Fruit fly (Drosophila melanogaster) whole organism, embryonic: ENCODE results near the gene Cyp28d2.

Experiments used
- Aef1 ChIP-seq: fragments of 200-800 bp; sonication (Bioruptor generic); IDR thresholded peaks from 3 replicates; pipeline ENCODE4 v1.3.6; 2022; ENCODE audit warnings: missing biosample characterization, missing genetic modification characterization
- B-H2 ChIP-seq: fragments of 200-800 bp; sonication (Bioruptor generic); optimal IDR thresholded peaks from 2 replicates; lab custom pipeline; 2018; ENCODE audit warnings: missing biosample characterization, mild to moderate bottlenecking, missing genetic modification characterization
- CG10366 ChIP-seq: fragments of 200-800 bp; sonication (Bioruptor generic); IDR thresholded peaks from 2 replicates; pipeline ENCODE4 v1.3.6; 2022; ENCODE audit warnings: missing biosample characterization, missing genetic modification characterization
- CG11247 ChIP-seq: fragments of 200-800 bp; sonication (Bioruptor generic); IDR thresholded peaks from 2 replicates; pipeline ENCODE4 v1.3.6; 2022; ENCODE audit warnings: missing biosample characterization, missing genetic modification characterization
- CG15011 ChIP-seq: fragments of 200-800 bp; sonication (Bioruptor generic); optimal IDR thresholded peaks from 3 replicates; lab custom pipeline; 2018; ENCODE audit warnings: missing biosample characterization, mild to moderate bottlenecking, missing genetic modification characterization
- CG15696 ChIP-seq: fragments of 200-800 bp; sonication (Bioruptor generic); optimal IDR thresholded peaks from 2 replicates; lab custom pipeline; 2019; ENCODE audit warnings: missing biosample characterization, mild to moderate bottlenecking, missing genetic modification characterization, moderate library complexity
- CG17186 ChIP-seq: fragments of 200-800 bp; sonication (Bioruptor generic); optimal IDR thresholded peaks from 3 replicates; lab custom pipeline; 2017; ENCODE audit warnings: missing biosample characterization, missing genetic modification reagents, missing genetic modification characterization
- CG18476 ChIP-seq: fragments of 200-800 bp; sonication (Bioruptor generic); optimal IDR thresholded peaks from 2 replicates; lab custom pipeline; 2016; ENCODE audit warnings: missing biosample characterization, mild to moderate bottlenecking, missing genetic modification characterization
- CG2199 ChIP-seq: fragments of 200-800 bp; sonication (Bioruptor generic); IDR thresholded peaks from 3 replicates; pipeline ENCODE4 v1.3.6; 2022; ENCODE audit warnings: missing biosample characterization, missing genetic modification characterization
- CG30403 ChIP-seq: fragments of 200-800 bp; sonication (Bioruptor generic); optimal IDR thresholded peaks from 3 replicates; lab custom pipeline; 2016; ENCODE audit warnings: missing biosample characterization, missing genetic modification characterization
- CG3407 ChIP-seq: fragments of 200-800 bp; sonication (Bioruptor generic); optimal IDR thresholded peaks from 2 replicates; lab custom pipeline; 2018; ENCODE audit warnings: missing biosample characterization, mild to moderate bottlenecking, missing genetic modification characterization
- CG34376 ChIP-seq: fragments of 200-800 bp; sonication (Bioruptor generic); optimal IDR thresholded peaks from 2 replicates; lab custom pipeline; 2018; ENCODE audit warnings: missing biosample characterization, mild to moderate bottlenecking, missing genetic modification characterization
- CG3726 ChIP-seq: fragments of 200-800 bp; sonication (Bioruptor generic); IDR thresholded peaks from 3 replicates; pipeline ENCODE4, ENCODE4 v1.3.6; 2022; ENCODE audit warnings: missing biosample characterization, missing genetic modification characterization
- CG3995 ChIP-seq: fragments of 200-800 bp; sonication (Bioruptor generic); optimal IDR thresholded peaks from 3 replicates; lab custom pipeline; 2016; ENCODE audit warnings: missing biosample characterization, missing genetic modification characterization
- CG5245 ChIP-seq: fragments of 200-800 bp; sonication (Bioruptor generic); optimal IDR thresholded peaks from 3 replicates; lab custom pipeline; 2016; ENCODE audit warnings: missing biosample characterization, missing genetic modification characterization
- CG6175 ChIP-seq: fragments of 200-800 bp; sonication (Bioruptor generic); IDR thresholded peaks from 3 replicates; pipeline ENCODE4 v1.3.6; 2022; ENCODE audit warnings: missing biosample characterization, missing genetic modification characterization
- CG6689 ChIP-seq: fragments of 200-800 bp; sonication (Bioruptor generic); IDR thresholded peaks from 2 replicates; pipeline ENCODE4 v1.3.6; 2022; ENCODE audit warnings: missing biosample characterization, missing genetic modification characterization
- CG8089 ChIP-seq: fragments of 200-800 bp; sonication (Bioruptor generic); optimal IDR thresholded peaks from 3 replicates; lab custom pipeline; 2016; ENCODE audit warnings: missing biosample characterization, missing genetic modification characterization
- D19A ChIP-seq: fragments of 200-800 bp; optimal IDR thresholded peaks from 3 replicates; lab custom pipeline; 2019; ENCODE audit warnings: missing biosample characterization, mild to moderate bottlenecking, missing genetic modification characterization, moderate library complexity
- HLH4C ChIP-seq: fragments of 200-800 bp; sonication (Bioruptor generic); IDR thresholded peaks from 3 replicates; pipeline ENCODE4 v1.3.6; 2022; ENCODE audit warnings: missing biosample characterization, missing genetic modification characterization; ENCODE audit not compliant: partially characterized antibody
- Hey ChIP-seq: fragments of 200-800 bp; sonication (Bioruptor generic); optimal IDR thresholded peaks from 3 replicates; lab custom pipeline; 2018; ENCODE audit warnings: missing biosample characterization, mild to moderate bottlenecking, missing genetic modification characterization
- Jarid2 ChIP-seq: fragments of 200-800 bp; sonication (Bioruptor generic); optimal IDR thresholded peaks from 3 replicates; lab custom pipeline; 2017; ENCODE audit warnings: mild to moderate bottlenecking, missing biosample characterization, missing genetic modification reagents, missing genetic modification characterization
- NFAT ChIP-seq: fragments of 200-800 bp; sonication (Bioruptor generic); IDR thresholded peaks from 2 replicates; pipeline ENCODE4 v1.3.6; 2022; ENCODE audit warnings: missing biosample characterization, missing genetic modification characterization
- NK7.1 ChIP-seq: fragments of 200-800 bp; sonication (Bioruptor generic); optimal IDR thresholded peaks from 3 replicates; lab custom pipeline; 2016; ENCODE audit warnings: missing biosample characterization, missing genetic modification characterization
- Ptx1 ChIP-seq: fragments of 200-800 bp; sonication (Bioruptor generic); IDR thresholded peaks from 2 replicates; pipeline ENCODE4 v1.3.6; 2022; ENCODE audit warnings: missing biosample characterization, missing genetic modification characterization
- ash1 ChIP-seq: fragments of 200-800 bp; sonication (Bioruptor generic); optimal IDR thresholded peaks from 2 replicates; lab custom pipeline; 2018; ENCODE audit warnings: missing biosample characterization, mild to moderate bottlenecking, missing genetic modification characterization
- bab2 ChIP-seq: fragments of 200-800 bp; sonication (Bioruptor generic); optimal IDR thresholded peaks from 2 replicates; lab custom pipeline; 2016; ENCODE audit warnings: missing biosample characterization, missing genetic modification characterization
- bsh ChIP-seq, 2 experiments: fragments of 200-800 bp; sonication (Bioruptor generic); optimal IDR thresholded peaks; 2 replicates each; lab custom pipeline; 2017 to 2018; ENCODE audit warnings: mild to moderate bottlenecking in 2 of 2, missing biosample characterization in 2 of 2, missing genetic modification characterization in 2 of 2, moderate library complexity in 1 of 2
- ci ChIP-seq: fragments of 200-800 bp; sonication (Bioruptor generic); IDR thresholded peaks from 3 replicates; pipeline ENCODE4 v1.3.6; 2022; ENCODE audit warnings: missing biosample characterization, missing genetic modification characterization
- disco-r ChIP-seq: fragments of 200-800 bp; sonication (Bioruptor generic); optimal IDR thresholded peaks from 2 replicates; lab custom pipeline; 2016; ENCODE audit warnings: missing biosample characterization, missing genetic modification characterization
- dmrt11E ChIP-seq: fragments of 200-800 bp; sonication (Bioruptor generic); optimal IDR thresholded peaks from 3 replicates; lab custom pipeline; 2018; ENCODE audit warnings: missing biosample characterization, mild to moderate bottlenecking, missing genetic modification characterization, moderate library complexity
- exex ChIP-seq: fragments of 200-800 bp; sonication (Bioruptor generic); optimal IDR thresholded peaks from 4 replicates; lab custom pipeline; 2018; ENCODE audit warnings: missing biosample characterization, mild to moderate bottlenecking, missing genetic modification characterization, moderate library complexity
- fd3F ChIP-seq: fragments of 200-800 bp; sonication (Bioruptor generic); optimal IDR thresholded peaks from 2 replicates; lab custom pipeline; 2018; ENCODE audit warnings: missing biosample characterization, mild to moderate bottlenecking, missing genetic modification characterization, moderate library complexity
- fd96Cb ChIP-seq: fragments of 200-800 bp; sonication (Bioruptor generic); optimal IDR thresholded peaks from 2 replicates; lab custom pipeline; 2018; ENCODE audit warnings: missing biosample characterization, mild to moderate bottlenecking, missing genetic modification characterization, moderate library complexity
- fu2 ChIP-seq: fragments of 200-800 bp; sonication (Bioruptor generic); optimal IDR thresholded peaks from 2 replicates; lab custom pipeline; 2016; ENCODE audit warnings: missing biosample characterization, missing genetic modification characterization
- h ChIP-seq: fragments of >200 bp; optimal IDR thresholded peaks from 2 replicates; lab custom pipeline; 2017
- hth ChIP-seq: fragments of >200 bp; optimal IDR thresholded peaks from 2 replicates; lab custom pipeline; 2017; ENCODE audit warnings: inconsistent platforms
- jumu ChIP-seq: fragments of 200-800 bp; sonication (Bioruptor generic); optimal IDR thresholded peaks from 3 replicates; lab custom pipeline; 2016; ENCODE audit warnings: missing biosample characterization, missing genetic modification characterization
- klu ChIP-seq: fragments of 200-800 bp; sonication (Bioruptor generic); IDR thresholded peaks from 2 replicates; pipeline ENCODE4 v1.3.6; 2022; ENCODE audit warnings: missing biosample characterization, missing genetic modification characterization
- kni ChIP-seq: fragments of 200-800 bp; sonication (Bioruptor generic); optimal IDR thresholded peaks from 3 replicates; lab custom pipeline; 2017; ENCODE audit warnings: mild to moderate bottlenecking, missing biosample characterization, missing genetic modification reagents, missing genetic modification characterization
- lbe ChIP-seq: fragments of 200-800 bp; sonication (Bioruptor generic); optimal IDR thresholded peaks from 2 replicates; lab custom pipeline; 2016; ENCODE audit warnings: missing biosample characterization, mild to moderate bottlenecking, missing genetic modification characterization
- mld ChIP-seq: fragments of 200-800 bp; sonication (Bioruptor generic); IDR thresholded peaks from 3 replicates; pipeline ENCODE4 v1.3.6; 2022; ENCODE audit warnings: missing biosample characterization, missing genetic modification characterization; ENCODE audit not compliant: partially characterized antibody
- nau ChIP-seq: fragments of 200-800 bp; sonication (Bioruptor generic); optimal IDR thresholded peaks from 3 replicates; lab custom pipeline; 2017; ENCODE audit warnings: missing biosample characterization, mild to moderate bottlenecking, missing genetic modification characterization, missing genetic modification reagents
- otp ChIP-seq: fragments of 200-800 bp; sonication (Bioruptor generic); IDR thresholded peaks from 3 replicates; pipeline ENCODE4, ENCODE4 v1.3.6; 2022; ENCODE audit warnings: missing biosample characterization, missing genetic modification characterization
- ranshi ChIP-seq: fragments of 200-800 bp; sonication (Bioruptor generic); IDR thresholded peaks from 2 replicates; pipeline ENCODE4 v1.3.6; 2022; ENCODE audit warnings: missing biosample characterization, missing genetic modification characterization
- shn ChIP-seq: fragments of 200-800 bp; sonication (Bioruptor generic); optimal IDR thresholded peaks from 3 replicates; lab custom pipeline; 2016; ENCODE audit warnings: missing biosample characterization, missing genetic modification characterization
- sqz ChIP-seq: fragments of 200-800 bp; sonication (Bioruptor generic); optimal IDR thresholded peaks from 3 replicates; lab custom pipeline; 2018; ENCODE audit warnings: missing biosample characterization, mild to moderate bottlenecking, missing genetic modification characterization
- tgo ChIP-seq: fragments of 200-800 bp; sonication (Bioruptor generic); IDR thresholded peaks from 3 replicates; pipeline ENCODE4 v1.3.6; 2022; ENCODE audit warnings: missing biosample characterization, missing genetic modification characterization
- tll ChIP-seq, 2 experiments: fragments of 200-800 bp in 1 of 2; fragments of >200 bp in 1 of 2; sonication (Bioruptor generic) in 1 of 2; optimal IDR thresholded peaks; 2 replicates each; lab custom pipeline; 2017 to 2019; ENCODE audit warnings: missing biosample characterization in 2 of 2, missing genetic modification characterization in 2 of 2, mild to moderate bottlenecking in 1 of 2, moderate library complexity in 1 of 2
- usp ChIP-seq: fragments of >200 bp; optimal IDR thresholded peaks from 2 replicates; lab custom pipeline; 2017; ENCODE audit warnings: missing biosample characterization, missing genetic modification characterization
- vnd ChIP-seq: fragments of 200-800 bp; sonication (Bioruptor generic); IDR thresholded peaks from 3 replicates; pipeline ENCODE4 v1.3.6; 2022; ENCODE audit warnings: missing biosample characterization, missing genetic modification characterization; ENCODE audit not compliant: partially characterized antibody
- wek ChIP-seq: fragments of 200-800 bp; sonication (Bioruptor generic); optimal IDR thresholded peaks from 3 replicates; lab custom pipeline; 2018; ENCODE audit warnings: missing biosample characterization, mild to moderate bottlenecking, missing genetic modification characterization, moderate library complexity
- zf30C ChIP-seq: fragments of 200-800 bp; sonication (Bioruptor generic); optimal IDR thresholded peaks from 3 replicates; lab custom pipeline; 2018; ENCODE audit warnings: missing biosample characterization, mild to moderate bottlenecking, missing genetic modification characterization

The Cyp28d2 gene

DNA sequence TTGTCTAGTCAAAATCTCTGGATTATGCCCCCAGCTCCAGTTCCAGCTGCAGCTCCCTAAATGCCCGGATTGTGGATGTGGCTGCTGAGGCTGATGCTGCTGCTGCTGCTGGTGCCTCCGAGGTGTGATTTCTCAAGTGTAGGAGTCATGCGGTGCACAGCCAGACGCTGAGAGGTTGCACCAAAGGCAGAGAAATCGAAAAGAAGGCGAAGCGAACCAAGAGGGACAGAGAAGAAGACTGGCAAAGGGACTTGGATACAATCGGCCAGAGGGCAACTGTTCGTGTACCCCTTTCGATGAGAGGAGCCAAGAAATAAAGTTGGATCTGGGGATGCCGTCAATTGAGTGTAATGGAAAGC is 31.5 kb downstream of the Cyp28d2 start (continued):
- TF ChIP-seq tgo (GFP tag; lab: Robert Waterston, UW) (0 out of 3 replicates have a peak, but pooled peaks have one; percentile 1), HLH4C (no peak), otp (GFP tag; lab: Robert Waterston, UW) (no peak), mld (no peak), bab2 (GFP tag; lab: Kevin White, UChicago) (no peak), CG3995 (GFP tag; lab: Kevin White, UChicago) (no peak), CG6175 (no peak), CG17186 (no peak), fu2 (GFP tag; lab: Kevin White, UChicago) (no peak), CG3726 (GFP tag; lab: Robert Waterston, UW) (no peak), h (no peak), tll (GFP tag; optimal IDR thresholded peaks at IDR 0.05; lab: Kevin White, UChicago) (no peak), CG30403 (no peak), fd3F (GFP tag; lab: Kevin White, UChicago) (no peak), fd96Cb (tag; lab: Kevin White, UChicago) (no peak), D19A (tag; lab: Kevin White, UChicago) (no peak), CG5245 (GFP tag; lab: Kevin White, UChicago) (no peak), ash1 (GFP tag; lab: Kevin White, UChicago) (no peak), Hey (tag; lab: Kevin White, UChicago) (no peak), CG8089 (no peak), hth (lab: Kevin White, UChicago) (no peak), B-H2 (GFP tag; lab: Kevin White, UChicago) (no peak), CG34376 (GFP tag; lab: Kevin White, UChicago) (no peak), nau (no peak), CG18476 (GFP tag; lab: Kevin White, UChicago) (no peak), bsh (GFP tag; optimal IDR thresholded peaks at IDR 0.05; lab: Kevin White, UChicago) (no peak), NK7.1 (GFP tag; lab: Kevin White, UChicago) (no peak), CG15011 (GFP tag; lab: Kevin White, UChicago) (no peak), usp (GFP tag; lab: Kevin White, UChicago) (no peak), shn (no peak), exex (tag; lab: Kevin White, UChicago) (no peak), CG15696 (tag; lab: Kevin White, UChicago) (no peak), disco-r (GFP tag; lab: Kevin White, UChicago) (no peak), NFAT (GFP tag; lab: Robert Waterston, UW) (peak; percentile 16; the same call in 1 of the 2 replicates), CG10366 (GFP tag; lab: Robert Waterston, UW) (peak; percentile 5; the same call in 1 of the 2 replicates), zf30C (no peak), CG2199 (GFP tag; lab: Robert Waterston, UW) (peak; percentile 95), Aef1 (no peak), sqz (GFP tag; lab: Kevin White, UChicago) (no peak), CG6689 (GFP tag; lab: Robert Waterston, UW) (no peak), klu (GFP tag; lab: Robert Waterston, UW) (no peak), ci (GFP tag; lab: Robert Waterston, UW) (no peak), ranshi (no peak), Ptx1 (GFP tag; lab: Robert Waterston, UW) (no peak), vnd (GFP tag; lab: Robert Waterston, UW) (no peak), lbe (no peak), CG3407 (GFP tag; lab: Kevin White, UChicago) (no peak), Jarid2 (GFP tag; lab: Kevin White, UChicago) (no peak), CG11247 (no peak), jumu (no peak), kni (GFP tag; lab: Kevin White, UChicago) (peak; percentile 38), wek (GFP tag; lab: Kevin White, UChicago) (no peak), dmrt11E (tag; lab: Kevin White, UChicago) (no peak)
